Fruit fly (Drosophila melanogaster): ENCODE data around the gene Nos.

- TF ChIP-seq CTCF (optimal IDR thresholded peaks at IDR 0.05) (no peak), CG8478 (optimal IDR thresholded peaks at IDR 0.05) (no peak)
These were observed at the start of gene Nos for dm6 chr2L:10837491-10837890.
